Fruit fly (Drosophila melanogaster) whole organism, larva: ENCODE data around the gene HP1b.

ENCODE experiments used
- noc ChIP-seq: fragments of 200-800 bp; sonication (Bioruptor generic); optimal IDR thresholded peaks from 3 replicates; lab custom pipeline; 2019; ENCODE audit warnings: missing biosample characterization, mild to moderate bottlenecking, missing genetic modification characterization, moderate library complexity

HP1b gene

DNA sequence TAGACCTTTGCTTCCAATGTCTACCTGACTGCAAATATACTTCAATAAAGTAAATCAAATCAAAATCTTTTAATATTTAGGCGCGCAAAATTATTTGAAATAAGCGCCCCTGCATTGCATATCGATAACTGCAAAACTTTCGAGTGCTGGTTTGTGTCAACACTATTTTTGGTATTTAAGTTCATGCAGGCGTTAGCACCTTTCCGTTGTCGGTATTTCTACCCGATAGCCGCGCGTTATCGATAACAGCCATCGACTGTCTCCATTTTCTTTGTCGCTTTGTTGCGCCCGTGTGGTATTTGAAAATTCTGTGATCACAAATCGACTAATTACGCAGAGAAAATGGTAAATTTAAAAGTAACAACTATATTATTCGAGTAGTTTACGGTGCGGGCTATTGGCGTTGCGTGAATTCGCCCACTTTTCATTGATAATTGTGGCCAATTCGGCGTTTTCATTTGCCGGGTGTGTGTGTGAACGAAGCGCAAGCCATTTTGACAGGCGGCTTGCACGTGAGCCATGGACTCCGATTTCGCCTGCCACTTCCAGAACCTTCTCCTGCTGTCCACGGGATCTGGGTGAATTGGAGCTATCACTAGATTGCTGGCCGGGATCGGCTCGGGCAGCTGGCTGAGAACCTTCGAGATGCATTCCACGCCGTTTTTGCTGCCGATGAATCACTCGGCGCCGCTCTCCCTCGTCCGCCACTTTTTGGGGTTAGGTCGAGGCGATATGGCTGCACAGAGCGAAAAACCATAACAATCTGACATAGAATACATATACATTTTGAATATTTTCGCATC is 8.6 kb downstream of the HP1b start, which contains the start of gene CCT2:
TSS of gene CCT2 (plus strand) at position 260 of the 803 bp plus-strand sequence.
- TF ChIP-seq noc (tag; lab: Kevin White, UChicago) = no peak

DNA sequence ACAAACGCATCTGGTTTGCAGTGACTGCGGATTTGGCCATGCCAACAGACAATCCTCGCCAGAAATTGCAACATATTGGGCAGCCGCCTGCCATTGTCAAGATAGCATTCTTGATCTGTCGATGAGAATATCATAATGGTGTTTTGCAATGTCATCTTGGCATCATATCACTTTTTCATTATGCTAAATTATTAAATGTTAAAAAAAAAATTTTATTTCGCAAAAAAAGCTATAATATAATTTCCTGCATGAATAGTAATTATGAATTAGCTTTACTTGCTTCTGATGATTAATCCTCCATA is 9.1 kb downstream of the HP1b start:
- TF ChIP-seq noc (tag; lab: Kevin White, UChicago) = no peak

DNA sequence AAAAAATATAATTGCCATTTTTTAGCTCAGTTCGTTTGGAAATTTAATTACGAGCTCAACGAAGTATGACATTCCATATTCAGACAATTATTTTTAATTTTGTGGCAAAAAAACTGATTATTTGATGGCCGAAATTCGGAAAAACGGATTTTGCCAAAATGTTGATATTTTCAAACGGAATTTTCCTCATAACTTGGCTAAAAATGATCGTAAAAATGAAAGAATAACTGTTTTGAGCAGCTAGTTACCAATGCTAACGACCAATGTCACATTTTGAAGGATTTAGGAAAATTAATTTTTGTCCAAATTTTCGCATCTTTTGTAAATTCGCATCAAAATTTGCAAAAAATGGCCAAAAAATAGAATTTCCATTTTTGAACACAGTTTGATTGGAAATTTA is 12.2 kb downstream of the HP1b start:
- no peak for TF ChIP-seq noc (tag; lab: Kevin White, UChicago)

DNA sequence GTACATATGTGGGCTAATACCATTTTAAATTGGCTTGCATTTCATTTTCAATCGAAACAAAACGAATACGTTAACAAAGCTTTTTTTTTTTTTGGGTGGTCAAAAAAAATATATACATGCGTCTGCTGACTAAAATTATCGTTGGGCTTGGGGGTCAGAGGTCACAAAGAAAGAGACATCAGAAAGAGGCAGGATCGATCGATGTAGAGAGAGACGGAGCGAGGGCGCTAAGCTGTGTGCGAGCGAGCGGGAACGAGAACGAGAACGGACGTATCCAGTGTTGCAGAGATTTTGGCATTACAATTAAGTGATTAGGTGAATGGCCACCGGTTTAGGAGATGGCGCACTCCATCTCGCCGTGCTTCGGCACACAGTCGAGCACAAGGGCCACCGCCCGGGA is 13.0 kb downstream of the HP1b start:
- TF ChIP-seq noc (tag; lab: Kevin White, UChicago) = no peak

DNA sequence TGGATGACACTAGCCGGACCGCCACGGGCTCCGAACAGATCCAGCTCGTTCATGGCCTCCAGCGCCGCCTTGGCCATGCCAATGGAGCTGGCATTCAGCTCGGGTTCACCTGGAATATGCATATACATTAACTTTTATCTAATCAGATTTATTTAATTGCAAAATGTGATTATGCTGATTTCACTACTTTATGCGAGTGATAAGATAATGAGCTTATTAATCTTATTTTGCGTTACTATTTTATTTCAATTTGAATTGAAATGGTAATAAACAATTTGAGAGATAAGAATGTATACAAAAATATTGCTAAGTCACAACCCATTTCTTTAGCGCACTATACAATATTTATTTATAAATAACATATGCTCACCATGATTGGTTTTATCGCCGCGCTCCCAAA is 21.3 kb downstream of the HP1b start:
- no peak for TF ChIP-seq noc (tag; lab: Kevin White, UChicago)

DNA sequence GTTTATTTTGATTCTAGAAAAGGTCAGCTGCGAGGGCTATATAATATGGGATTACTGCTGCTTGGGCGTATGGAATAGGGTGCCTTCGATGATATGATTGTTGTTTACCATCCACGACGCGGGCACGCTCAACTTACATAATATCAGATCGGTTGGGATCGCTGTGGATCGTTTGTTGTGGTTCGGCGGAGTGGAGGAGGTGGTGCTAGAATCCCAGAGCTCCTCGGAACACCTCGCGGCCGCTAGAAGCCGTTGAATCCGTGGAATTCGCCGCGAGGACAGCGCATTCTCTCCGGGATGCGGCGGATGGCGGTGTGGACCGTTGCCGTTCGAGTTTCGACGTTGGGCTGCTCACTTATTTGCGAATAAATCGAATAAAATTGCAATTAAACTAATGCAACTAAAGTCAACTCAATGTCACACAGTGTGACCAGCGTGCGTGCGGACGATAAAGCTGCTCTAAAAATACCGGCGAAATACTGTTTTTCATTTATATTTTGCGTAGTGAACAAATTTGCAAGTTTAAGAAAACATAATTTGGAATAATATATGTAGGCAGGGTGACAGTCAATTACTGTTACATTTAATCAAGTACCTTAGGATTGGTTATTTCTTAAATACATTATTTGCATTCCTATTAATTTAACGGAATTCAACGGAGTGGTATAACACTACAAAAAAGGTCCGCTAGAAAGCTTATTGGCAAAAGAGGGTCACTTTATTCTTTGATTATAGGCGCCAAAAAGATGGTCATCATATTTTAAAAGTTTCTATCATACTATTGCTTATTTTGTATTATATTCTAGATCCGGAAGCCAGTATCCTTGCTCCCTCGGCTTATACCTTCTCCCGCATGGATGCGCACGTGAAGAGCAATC is 22.7 kb downstream of the HP1b start, which contains the start of gene CG7766:
TSS of gene CG7766 (minus strand) at position 432 of the 878 bp plus-strand sequence.
- TF ChIP-seq noc (tag; lab: Kevin White, UChicago) = no peak

DNA sequence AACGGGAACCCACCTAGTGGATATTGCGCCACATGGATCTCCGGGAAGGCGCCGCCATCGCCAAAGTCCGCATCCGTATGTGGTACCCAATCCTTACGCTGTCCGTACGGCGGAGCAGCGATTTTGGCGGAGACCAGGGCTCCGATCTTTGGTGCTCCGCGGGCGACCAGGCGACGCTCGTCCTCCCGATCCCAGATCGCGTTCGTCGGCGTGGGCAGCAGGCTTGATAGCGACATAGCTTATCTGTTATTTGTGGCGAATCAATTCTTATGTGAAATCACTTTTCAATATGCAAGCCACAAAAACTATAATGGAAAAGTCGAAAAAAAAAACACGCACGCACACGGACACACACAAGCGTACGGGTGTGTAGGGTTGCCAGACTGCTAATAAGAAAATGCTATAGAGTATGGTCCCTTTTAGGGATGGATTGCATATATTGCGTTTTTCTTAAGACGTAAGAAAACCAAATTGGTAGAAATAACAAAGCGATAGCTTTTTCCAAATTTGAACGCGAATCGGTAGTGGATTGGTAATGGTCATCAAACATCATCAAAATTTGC is 25.4 kb downstream of the HP1b start, which contains the start of gene Bx42:
TSS of gene Bx42 (minus strand) at position 393 of the 563 bp plus-strand sequence.
- TF ChIP-seq noc (tag; lab: Kevin White, UChicago) = no peak

DNA sequence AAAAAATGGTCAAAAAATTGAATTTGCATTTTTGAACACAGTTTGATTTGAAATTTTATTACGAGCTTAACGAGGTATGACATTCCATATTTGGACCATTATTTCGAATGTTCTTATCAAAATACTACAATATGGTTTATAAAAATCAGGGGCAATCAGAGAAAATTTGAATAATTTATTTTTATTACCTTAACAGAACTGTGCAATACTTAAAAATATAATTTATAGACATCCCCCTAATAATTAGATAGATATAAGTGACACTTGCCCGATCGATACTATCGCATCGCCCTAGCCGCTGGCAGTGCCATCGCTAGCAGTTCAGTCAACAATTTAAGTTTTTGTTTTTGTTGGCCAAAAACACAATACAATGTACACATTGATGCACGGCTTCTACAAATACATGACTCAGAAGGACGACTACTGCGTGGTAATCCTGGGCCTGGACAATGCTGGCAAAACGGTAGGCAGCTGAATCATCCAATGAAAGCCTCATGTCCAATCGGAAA is 26.0 kb downstream of the HP1b start, which contains the start of gene Arfrp1:
TSS of gene Arfrp1 (plus strand) at position 295 of the 509 bp plus-strand sequence.
- TF ChIP-seq noc (tag; lab: Kevin White, UChicago) = no peak

DNA sequence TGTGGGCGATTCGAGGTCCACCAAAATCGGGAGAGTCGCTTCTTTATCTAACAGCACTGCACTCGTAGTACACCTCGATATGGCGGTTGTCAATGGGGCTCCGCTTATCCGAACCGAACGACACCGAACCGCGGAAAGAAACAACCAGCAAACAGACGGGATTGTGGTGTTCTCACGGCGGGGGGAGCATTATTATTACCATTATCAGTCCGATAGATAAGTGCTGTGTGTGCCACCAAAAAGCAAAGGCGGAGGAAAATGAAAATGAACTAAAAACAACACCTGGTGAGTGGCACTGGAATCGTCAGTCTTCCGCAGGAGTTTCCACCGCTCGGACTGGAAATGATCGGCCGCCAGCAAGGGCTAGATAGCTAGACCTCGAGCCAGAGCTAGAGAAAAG is 27.5 kb downstream of the HP1b start, which contains the start of gene AP-1gamma:
TSS of gene AP-1gamma (plus strand) at position 305 of the 400 bp plus-strand sequence.
- no peak for TF ChIP-seq noc (tag; lab: Kevin White, UChicago)

DNA sequence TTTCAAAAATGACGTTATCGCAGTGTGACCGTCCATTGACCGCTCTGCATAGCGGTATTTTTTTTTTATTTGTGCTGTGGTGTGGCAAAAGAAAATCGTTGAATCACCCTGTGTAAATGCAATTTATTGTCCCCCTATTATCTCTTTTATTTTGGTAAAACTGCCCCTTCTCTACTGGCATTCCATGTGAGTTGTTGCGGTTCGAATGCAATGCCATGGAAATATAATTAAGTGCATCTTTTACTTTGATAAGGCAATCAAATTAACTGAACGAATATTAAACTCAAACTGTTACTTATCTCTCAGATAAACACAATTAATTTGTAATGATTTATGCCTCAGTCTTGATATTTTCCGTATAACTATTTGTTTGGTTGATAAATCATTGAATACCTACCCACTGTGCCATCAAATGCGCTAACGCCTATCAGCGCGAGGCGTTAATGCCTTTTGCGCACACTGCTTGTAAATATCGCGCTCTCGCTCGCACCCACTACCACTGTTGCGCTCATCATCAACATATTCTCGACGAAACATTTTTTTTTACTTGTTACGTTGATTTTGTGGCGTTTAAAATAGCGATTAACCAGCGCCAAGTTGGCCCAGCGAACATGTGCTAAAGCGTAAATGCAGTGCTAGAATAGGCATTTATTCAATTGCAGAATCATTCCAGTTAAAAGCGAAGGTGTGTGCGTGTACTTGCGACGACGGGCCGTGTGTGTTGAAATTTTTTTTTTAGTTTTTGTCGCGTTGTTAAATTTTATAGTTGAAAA is 28.4 kb downstream of the HP1b start:
- TF ChIP-seq noc (tag; lab: Kevin White, UChicago) = no peak

DNA sequence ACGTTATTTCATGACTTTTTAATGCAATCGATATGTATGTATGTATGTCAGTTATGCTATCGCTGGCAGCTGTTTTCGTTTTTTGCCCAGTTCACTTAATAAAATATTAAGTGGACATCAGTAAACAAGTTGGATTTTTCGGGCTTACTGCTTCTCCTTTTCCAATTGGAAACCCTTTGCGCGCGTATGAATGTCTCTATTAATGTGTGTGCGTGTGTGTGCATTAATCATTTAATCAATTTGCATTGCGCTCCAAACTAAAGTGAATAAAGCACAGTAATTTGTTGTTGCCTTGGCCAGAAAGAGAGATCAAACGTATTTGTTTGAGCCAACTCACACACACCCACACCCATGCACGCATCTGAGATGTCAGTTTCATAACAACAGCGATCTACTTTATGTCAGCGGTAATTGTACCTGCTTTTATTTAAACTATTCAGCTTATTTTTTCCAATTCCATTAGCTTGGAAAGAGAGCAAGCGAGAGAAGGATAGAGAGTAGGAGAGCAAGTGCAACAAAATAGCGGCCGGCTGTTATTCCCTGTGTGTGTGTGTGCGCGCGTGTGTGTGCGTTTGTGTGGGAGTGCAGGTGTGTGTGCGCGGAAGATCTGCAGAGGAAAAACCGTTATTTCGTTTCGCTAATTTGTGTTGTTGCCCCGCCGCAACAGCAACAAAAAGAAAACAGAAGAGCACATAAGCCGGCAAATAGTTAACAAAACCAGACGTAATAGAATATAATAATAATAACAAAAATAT is 29.5 kb downstream of the HP1b start:
- TF ChIP-seq noc (tag; lab: Kevin White, UChicago) = no peak

DNA sequence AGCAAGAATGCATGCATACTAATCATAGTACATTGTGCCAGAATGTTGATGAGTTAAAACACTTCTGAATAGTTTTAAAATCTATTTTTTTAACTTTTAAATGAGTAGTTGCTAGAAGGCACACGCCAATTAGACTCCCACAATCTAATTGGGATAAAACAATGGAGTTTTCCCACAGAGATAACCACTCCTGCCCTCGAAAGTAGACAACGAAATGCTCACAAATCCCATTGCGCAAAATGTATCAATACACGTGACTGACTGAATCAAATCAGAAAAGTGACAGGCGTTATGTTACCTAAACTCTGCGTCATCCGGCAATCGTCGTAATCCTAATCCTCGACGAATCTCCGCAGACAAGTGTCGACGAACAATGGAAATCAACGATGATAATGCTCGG is 37.0 kb downstream of the HP1b start:
- TF ChIP-seq noc (tag; lab: Kevin White, UChicago) = no peak

DNA sequence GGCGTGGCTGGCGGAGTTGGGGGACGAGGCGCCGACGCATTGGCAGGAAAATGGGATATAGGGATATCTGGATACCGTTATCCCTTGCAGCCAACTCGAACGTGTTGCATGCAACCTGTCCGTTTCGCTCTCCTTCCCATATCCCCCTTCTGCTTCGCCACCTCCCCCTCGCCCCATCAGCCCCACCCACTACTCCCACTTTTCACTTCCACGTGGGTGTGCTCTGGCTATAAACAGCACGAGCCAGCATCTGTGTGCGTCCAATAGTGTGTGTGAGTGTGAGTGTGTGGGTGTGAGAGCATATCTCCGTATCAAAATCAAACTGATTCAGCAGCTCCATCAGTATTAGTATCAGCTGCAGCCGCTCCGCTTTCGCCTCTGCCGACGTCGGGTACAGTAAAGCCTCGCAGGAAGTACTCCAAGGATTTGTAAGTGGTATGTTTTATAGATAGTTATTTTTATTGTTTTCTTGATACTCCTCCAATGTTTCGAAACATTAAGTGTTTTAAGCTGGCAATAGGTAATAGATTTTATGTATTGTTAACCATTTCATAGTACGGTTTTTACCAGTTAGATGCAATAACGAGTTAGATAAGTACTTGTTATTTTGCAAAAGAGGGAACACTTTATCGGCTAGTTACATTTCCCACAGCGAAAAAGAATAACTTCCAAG is 38.2 kb downstream of the HP1b start:
- no peak for TF ChIP-seq noc (tag; lab: Kevin White, UChicago)
